Worm (Caenorhabditis elegans): ENCODE results near the gene F10G2.7.
"Not testable (repeated sequence)": the region's sequence is repeated elsewhere in the genome, so short reads cannot be mapped to it uniquely, and the experiment has no call there.

The F10G2.7 gene

ce11 chrV:7345494-7345893, 8.4 kb upstream of the F10G2.7 start, which contains the start of gene nhr-147:
Gene nhr-147, plus strand, starts transcription at chrV:7345794.
- TF ChIP-seq hmg-20 (GFP tag; IDR thresholded peaks at IDR 0.05); nhr-120 (GFP tag; IDR thresholded peaks at IDR 0.05); tbp1 (GFP tag; optimal IDR thresholded peaks at IDR 0.05): not testable (repeated sequence)

DNA sequence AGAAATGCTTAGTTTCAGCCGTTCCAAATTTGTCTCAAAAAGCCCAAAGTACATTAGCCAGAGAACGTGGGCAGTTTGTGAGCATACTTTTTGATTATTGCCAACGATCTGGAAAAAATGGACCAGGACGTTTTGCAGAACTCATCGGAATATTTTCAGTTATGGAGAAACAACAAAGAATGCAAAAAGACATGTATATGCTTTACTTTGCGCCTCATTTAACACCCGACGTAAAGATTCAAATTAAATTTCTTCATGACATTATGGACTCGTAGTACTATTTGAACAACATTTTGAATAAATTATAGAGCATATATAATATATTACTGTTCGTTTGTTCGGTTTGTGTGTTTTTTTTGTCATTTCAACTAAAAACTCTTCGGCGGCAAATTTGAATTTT, 6.4 kb upstream of the F10G2.7 start, which contains the start of gene srh-244:
TSS of gene srh-244 (plus strand) at position 301 of the 400 bp plus-strand sequence.
- TF ChIP-seq mes-4 (tag; optimal IDR thresholded peaks at IDR 0.05) (no peak), nhr-120 (GFP tag; IDR thresholded peaks at IDR 0.05) (no peak), ets-4 (GFP tag; optimal IDR thresholded peaks at IDR 0.05) (no peak), unc-62 (GFP tag; optimal IDR thresholded peaks at IDR 0.05) (no peak), tbp1 (GFP tag; optimal IDR thresholded peaks at IDR 0.05) (no peak), B0336.3 (GFP tag; IDR thresholded peaks at IDR 0.05) (no peak), aptf-3 (GFP tag; IDR thresholded peaks at IDR 0.05) (no peak), tbx-9 (tag; optimal IDR thresholded peaks at IDR 0.05; ENCODE audit: borderline replicate concordance) (no peak), snpc-4 (GFP tag; optimal IDR thresholded peaks at IDR 0.05) (no peak), snpc-4 (tag; optimal IDR thresholded peaks at IDR 0.05) (no peak)

DNA sequence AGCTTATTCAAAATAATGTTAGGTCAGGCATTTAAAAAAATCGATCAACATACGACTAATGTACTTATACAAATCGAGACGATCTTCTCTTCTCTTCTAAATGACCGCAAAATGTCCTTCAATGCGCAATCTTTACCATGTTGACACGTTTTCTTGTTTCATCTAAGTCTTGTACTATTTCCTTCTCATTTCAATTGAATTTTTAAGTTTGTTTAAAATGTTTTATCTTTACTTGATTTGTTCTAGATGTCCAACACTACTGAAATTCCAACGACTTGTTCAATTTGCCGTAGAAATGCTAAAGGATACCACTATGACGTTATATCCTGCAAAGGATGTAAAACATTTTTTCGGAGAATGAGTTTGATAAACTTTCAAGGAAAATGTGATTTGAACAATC, 4.8 kb upstream of the F10G2.7 start, which contains the start of the genes nhr-263 and nhr-148:
TSS of gene nhr-263 (minus strand) at position 101 of the 400 bp plus-strand sequence.
TSS of gene nhr-148 (plus strand) at position 215 of the 400 bp plus-strand sequence.
- no peak for TF ChIP-seq attf-5 (GFP tag; optimal IDR thresholded peaks at IDR 0.05)
- TF ChIP-seq aptf-2 (GFP tag; conservative IDR thresholded peaks at IDR 0.05) = no peak
- no peak for TF ChIP-seq F49E8.2 (tag; optimal IDR thresholded peaks at IDR 0.05; ENCODE audit: insufficient read depth)
- no peak for TF ChIP-seq Y53G8AR.9 (GFP tag; conservative IDR thresholded peaks at IDR 0.05)
- no peak for TF ChIP-seq Y53F4B.3 (GFP tag; IDR thresholded peaks at IDR 0.05)
- TF ChIP-seq lsy-27 (tag; optimal IDR thresholded peaks at IDR 0.05; ENCODE audit: borderline replicate concordance, insufficient read depth) = no peak
- TF ChIP-seq hmg-1.2 (GFP tag; IDR thresholded peaks at IDR 0.05) = no peak
- TF ChIP-seq chd-7 (tag; optimal IDR thresholded peaks at IDR 0.05) = no peak
- no peak for TF ChIP-seq F57A8.1 (GFP tag; optimal IDR thresholded peaks at IDR 0.05)
- TF ChIP-seq egl-18 (GFP tag; IDR thresholded peaks at IDR 0.05) = no peak
- TF ChIP-seq efl-1 (GFP tag; optimal IDR thresholded peaks at IDR 0.05) = no peak
- no peak for TF ChIP-seq hlh-12 (tag; optimal IDR thresholded peaks at IDR 0.05)

ce11 chrV:7339831-7340230, 2.7 kb upstream of the F10G2.7 start, which contains the start of gene srh-187:
Gene srh-187, minus strand, starts transcription at chrV:7339931.
- TF ChIP-seq attf-6 (GFP tag; IDR thresholded peaks at IDR 0.05) (no peak), snpc-1.1 (tag; optimal IDR thresholded peaks at IDR 0.05; ENCODE audit: insufficient read depth) (no peak), F22D6.2 (tag; optimal IDR thresholded peaks at IDR 0.05) (no peak), mcd-1 (GFP tag; IDR thresholded peaks at IDR 0.05) (no peak), madf-8 (GFP tag; conservative IDR thresholded peaks at IDR 0.05) (no peak), sea-2 (GFP tag; IDR thresholded peaks at IDR 0.05) (no peak), hrde-1 (tag; optimal IDR thresholded peaks at IDR 0.05; ENCODE audit: borderline replicate concordance) (no peak), dpff-1 (tag; optimal IDR thresholded peaks at IDR 0.05) (no peak), C17E4.6 (GFP tag; IDR thresholded peaks at IDR 0.05) (no peak)

DNA sequence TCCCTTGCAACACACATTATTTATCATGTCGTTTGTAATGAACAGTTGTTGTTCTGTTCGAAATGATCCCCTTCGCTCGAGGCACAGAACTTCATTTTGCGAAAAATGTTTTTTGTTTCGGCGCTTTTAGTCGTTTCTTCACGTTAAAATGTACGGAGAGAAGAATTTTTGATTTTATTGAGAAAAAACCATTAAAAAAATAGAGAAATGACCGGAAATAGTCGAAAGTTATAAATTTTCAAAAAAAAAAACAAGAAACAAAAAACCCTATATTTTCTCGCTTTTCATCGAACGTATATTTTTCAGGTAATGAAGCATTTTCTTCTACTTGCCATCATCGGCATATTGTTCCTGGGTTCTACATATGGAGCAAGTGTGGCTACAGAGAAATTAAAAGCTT, 4.9 kb downstream of the F10G2.7 start, which contains the start of gene F10G2.1:
TSS of gene F10G2.1 (plus strand) at position 301 of the 400 bp plus-strand sequence.
- TF ChIP-seq efl-1 (GFP tag; optimal IDR thresholded peaks at IDR 0.05) (no peak), dpff-1 (tag; optimal IDR thresholded peaks at IDR 0.05) (no peak), F55B11.4 (tag; optimal IDR thresholded peaks at IDR 0.05; ENCODE audit: borderline replicate concordance, insufficient read depth) (no peak), ama-1 (optimal IDR thresholded peaks at IDR 0.05) (no peak), ama-1 (GFP tag; optimal IDR thresholded peaks at IDR 0.05) (no peak), ztf-26 (tag; optimal IDR thresholded peaks at IDR 0.05) (no peak), athp-1 (tag; optimal IDR thresholded peaks at IDR 0.05) (no peak), tlf-1 (GFP tag; optimal IDR thresholded peaks at IDR 0.05) (no peak), T07F8.4 (tag; optimal IDR thresholded peaks at IDR 0.05) (no peak), bed-1 (GFP tag; IDR thresholded peaks at IDR 0.05) (no peak), F33H1.4 (GFP tag; IDR thresholded peaks at IDR 0.05) (no peak), ztf-6 (GFP tag; IDR thresholded peaks at IDR 0.05) (no peak), F39B2.1 (GFP tag; IDR thresholded peaks at IDR 0.05) (no peak), madf-3 (GFP tag; IDR thresholded peaks at IDR 0.05) (no peak)

All from whole organism, young adult.